Fruit fly (Drosophila melanogaster) whole organism, prepupa: ENCODE data around the gene MED14.

Source experiments
- Blimp-1 ChIP-seq: fragments of 200-800 bp; sonication (Bioruptor generic); optimal IDR thresholded peaks from 3 replicates; lab custom pipeline; 2017; ENCODE audit warnings: missing biosample characterization, missing genetic modification characterization, mild to moderate bottlenecking, moderate library complexity, missing genetic modification reagents
- CG10631 ChIP-seq: fragments of 200-800 bp; sonication (Bioruptor generic); optimal IDR thresholded peaks from 2 replicates; lab custom pipeline; 2016; ENCODE audit warnings: missing biosample characterization, missing genetic modification characterization
- CG11294 ChIP-seq: fragments of 200-800 bp; sonication (Bioruptor generic); IDR thresholded peaks from 2 replicates; pipeline ENCODE4 v1.3.6; 2022; ENCODE audit warnings: missing biosample characterization, missing genetic modification characterization
- CG11902 ChIP-seq: fragments of 200-800 bp; sonication (Bioruptor generic); optimal IDR thresholded peaks from 3 replicates; lab custom pipeline; 2016; ENCODE audit warnings: missing biosample characterization, missing genetic modification characterization
- CG15336 ChIP-seq: fragments of 200-800 bp; sonication (Bioruptor generic); IDR thresholded peaks from 2 replicates; pipeline ENCODE4 v1.3.6; 2022; ENCODE audit warnings: missing biosample characterization, missing genetic modification characterization
- CG1621 ChIP-seq: fragments of 200-800 bp; sonication (Bioruptor generic); optimal IDR thresholded peaks from 3 replicates; lab custom pipeline; 2018; ENCODE audit warnings: missing biosample characterization, mild to moderate bottlenecking, missing genetic modification characterization
- CG16779 ChIP-seq: fragments of 200-800 bp; sonication (Bioruptor generic); optimal IDR thresholded peaks from 3 replicates; lab custom pipeline; 2017; ENCODE audit warnings: missing biosample characterization, mild to moderate bottlenecking, missing genetic modification characterization
- CG31627 ChIP-seq: fragments of 200-800 bp; sonication (Bioruptor generic); optimal IDR thresholded peaks from 3 replicates; lab custom pipeline; 2016; ENCODE audit warnings: missing biosample characterization, missing genetic modification characterization
- CG32006 ChIP-seq: fragments of 200-800 bp; sonication (Bioruptor generic); optimal IDR thresholded peaks from 3 replicates; lab custom pipeline; 2017; ENCODE audit warnings: missing biosample characterization, mild to moderate bottlenecking, missing genetic modification characterization
- CG3919 ChIP-seq: fragments of 200-800 bp; sonication (Bioruptor generic); optimal IDR thresholded peaks from 3 replicates; lab custom pipeline; 2016; ENCODE audit warnings: missing biosample characterization, missing genetic modification characterization
- CG4318 ChIP-seq: fragments of 200-800 bp; sonication (Bioruptor generic); optimal IDR thresholded peaks from 3 replicates; lab custom pipeline; 2017; ENCODE audit warnings: missing biosample characterization, mild to moderate bottlenecking, missing genetic modification characterization
- CG6276 ChIP-seq: fragments of 200-800 bp; sonication (Bioruptor generic); optimal IDR thresholded peaks from 2 replicates; lab custom pipeline; 2017; ENCODE audit warnings: missing biosample characterization, mild to moderate bottlenecking, missing genetic modification characterization
- CG6808 ChIP-seq: fragments of 200-800 bp; sonication (Bioruptor generic); optimal IDR thresholded peaks from 3 replicates; lab custom pipeline; 2017; ENCODE audit warnings: missing biosample characterization, missing genetic modification characterization, mild to moderate bottlenecking, moderate library complexity, missing genetic modification reagents
- CG6854 ChIP-seq: fragments of 200-800 bp; sonication (Bioruptor generic); optimal IDR thresholded peaks from 2 replicates; lab custom pipeline; 2017; ENCODE audit warnings: missing biosample characterization, mild to moderate bottlenecking, missing genetic modification characterization
- CG7368 ChIP-seq: fragments of 200-800 bp; sonication (Bioruptor generic); optimal IDR thresholded peaks from 3 replicates; lab custom pipeline; 2016; ENCODE audit warnings: missing biosample characterization, missing genetic modification characterization
- CG8119 ChIP-seq: fragments of 200-800 bp; sonication (Bioruptor generic); IDR thresholded peaks from 3 replicates; pipeline ENCODE4 v1.3.6; 2022; ENCODE audit warnings: missing biosample characterization, missing genetic modification characterization
- CG8319 ChIP-seq: fragments of 200-800 bp; sonication (Bioruptor generic); optimal IDR thresholded peaks from 3 replicates; lab custom pipeline; 2016; ENCODE audit warnings: missing biosample characterization, missing genetic modification characterization
- Eip75B ChIP-seq: fragments of 200-800 bp; sonication (Bioruptor generic); optimal IDR thresholded peaks from 3 replicates; lab custom pipeline; 2016; ENCODE audit warnings: missing biosample characterization, missing genetic modification characterization
- Eip78C ChIP-seq: fragments of 200-800 bp; sonication (Bioruptor generic); peaks from one replicate; lab custom pipeline; 2016; ENCODE audit warnings: missing biosample characterization, missing genetic modification characterization
- Ets96B ChIP-seq: fragments of 200-800 bp; optimal IDR thresholded peaks from 2 replicates; lab custom pipeline; 2019; ENCODE audit warnings: missing biosample characterization, mild to moderate bottlenecking, missing genetic modification characterization, moderate library complexity
- Hr38 ChIP-seq: sonication (Bioruptor generic); optimal IDR thresholded peaks from 2 replicates; lab custom pipeline; 2016; ENCODE audit warnings: missing biosample characterization, missing genetic modification characterization
- Met ChIP-seq: fragments of 200-800 bp; sonication (Bioruptor generic); optimal IDR thresholded peaks from 3 replicates; lab custom pipeline; 2016; ENCODE audit warnings: missing biosample characterization, missing genetic modification characterization
- OdsH ChIP-seq: fragments of 200-800 bp; sonication (Bioruptor generic); optimal IDR thresholded peaks from 3 replicates; lab custom pipeline; 2016; ENCODE audit warnings: missing biosample characterization, missing genetic modification characterization
- Smox ChIP-seq: fragments of 200-800 bp; sonication (Bioruptor generic); optimal IDR thresholded peaks from 3 replicates; lab custom pipeline; 2016; ENCODE audit warnings: missing biosample characterization, missing genetic modification characterization
- Sox102F ChIP-seq: fragments of 200-800 bp; sonication (Bioruptor generic); optimal IDR thresholded peaks from 2 replicates; lab custom pipeline; 2016; ENCODE audit warnings: missing biosample characterization, mild to moderate bottlenecking, missing genetic modification characterization
- Sox14 ChIP-seq: fragments of 200-800 bp; sonication (Bioruptor generic); optimal IDR thresholded peaks from 3 replicates; lab custom pipeline; 2016; ENCODE audit warnings: missing biosample characterization, missing genetic modification characterization
- acj6 ChIP-seq: fragments of 200-800 bp; sonication (Bioruptor generic); optimal IDR thresholded peaks from 3 replicates; lab custom pipeline; 2016; ENCODE audit warnings: missing biosample characterization, missing genetic modification characterization
- cyc ChIP-seq: fragments of 200-800 bp; sonication (Bioruptor generic); optimal IDR thresholded peaks from 3 replicates; lab custom pipeline; 2016; ENCODE audit warnings: missing biosample characterization, missing genetic modification characterization
- eg ChIP-seq: fragments of 200-800 bp; sonication (Bioruptor generic); IDR thresholded peaks from 3 replicates; pipeline ENCODE4 v1.3.6; 2022; ENCODE audit warnings: missing biosample characterization, missing genetic modification characterization
- fd85E ChIP-seq: fragments of 200-800 bp; sonication (Bioruptor generic); optimal IDR thresholded peaks from 3 replicates; lab custom pipeline; 2016; ENCODE audit warnings: missing biosample characterization, missing genetic modification characterization
- lz ChIP-seq: fragments of 200-800 bp; sonication (Bioruptor generic); optimal IDR thresholded peaks from 3 replicates; lab custom pipeline; 2016; ENCODE audit warnings: missing biosample characterization, missing genetic modification characterization
- net ChIP-seq: fragments of 200-800 bp; sonication (Bioruptor generic); optimal IDR thresholded peaks from 3 replicates; lab custom pipeline; 2016; ENCODE audit warnings: missing biosample characterization, missing genetic modification characterization
- pdm3 ChIP-seq: fragments of 200-800 bp; sonication (Bioruptor generic); optimal IDR thresholded peaks from 3 replicates; lab custom pipeline; 2016; ENCODE audit warnings: missing biosample characterization, missing genetic modification characterization
- svp ChIP-seq: fragments of 200-800 bp; sonication (Bioruptor generic); peaks from one replicate; lab custom pipeline; 2016; ENCODE audit warnings: missing biosample characterization, missing genetic modification characterization
- topi ChIP-seq: fragments of 200-800 bp; sonication (Bioruptor generic); optimal IDR thresholded peaks from 3 replicates; lab custom pipeline; 2016; ENCODE audit warnings: missing biosample characterization, missing genetic modification characterization

Gene MED14

dm6 chr3L:565964-566627 is 26.9 kb upstream of the MED14 start (continued):
- TF ChIP-seq fd85E (GFP tag; lab: Kevin White, UChicago) (peak; percentile 78), CG6808 (peak; percentile 92), CG16779 (tag; lab: Kevin White, UChicago) (peak; percentile 27), CG8319 (GFP tag; lab: Kevin White, UChicago) (peak; percentile 67), CG4318 (no peak), CG31627 (GFP tag; lab: Kevin White, UChicago) (peak; percentile 94), OdsH (GFP tag; lab: Kevin White, UChicago) (peak; percentile 89), CG11294 (peak; percentile 57), cyc (peak; percentile 92), Hr38 (GFP tag; lab: Kevin White, UChicago) (no peak), CG11902 (GFP tag; lab: Kevin White, UChicago) (peak; percentile 86), Smox (peak; percentile 90), Eip78C (GFP tag; lab: Kevin White, UChicago) (peak; percentile 97), CG32006 (peak; percentile 95), CG8119 (GFP tag; lab: Robert Waterston, UW) (peak; percentile 85)

- no peak for TF ChIP-seq CG1621 (tag; lab: Kevin White, UChicago)
- no peak for TF ChIP-seq topi (GFP tag; lab: Kevin White, UChicago)
- TF ChIP-seq svp (GFP tag; lab: Kevin White, UChicago), result no peak
- TF ChIP-seq CG15336, result no peak
- TF ChIP-seq net (GFP tag; lab: Kevin White, UChicago), result no peak
- TF ChIP-seq eg (GFP tag; lab: Robert Waterston, UW), result no peak
- no peak for TF ChIP-seq CG11902 (GFP tag; lab: Kevin White, UChicago)
- TF ChIP-seq CG8319 (GFP tag; lab: Kevin White, UChicago), result no peak
- TF ChIP-seq OdsH (GFP tag; lab: Kevin White, UChicago), result no peak
- TF ChIP-seq CG4318, result no peak
- no peak for TF ChIP-seq CG6276 (GFP tag; lab: Kevin White, UChicago)
Observed at dm6 chr3L:572940-573339, 20.1 kb upstream of the MED14 start.

- TF ChIP-seq svp (GFP tag; lab: Kevin White, UChicago) (peak; percentile 11), acj6 (GFP tag; lab: Kevin White, UChicago) (no peak), CG4318 (no peak)
Observed at dm6 chr3L:581037-581436, 12.0 kb upstream of the MED14 start, which contains the start of gene Ppm1. Gene Ppm1, plus strand, starts transcription at chr3L:581337.

- TF ChIP-seq Met (GFP tag; lab: Kevin White, UChicago), result no peak
Observed at dm6 chr3L:586582-587213, 6.3 kb upstream of the MED14 start.

dm6 chr3L:587827-588226 is 5.2 kb upstream of the MED14 start:
- no peak for TF ChIP-seq CG7368 (GFP tag; lab: Kevin White, UChicago)
- TF ChIP-seq Hr38 (GFP tag; lab: Kevin White, UChicago), result no peak
- no peak for TF ChIP-seq Eip75B
- no peak for TF ChIP-seq Ets96B
- no peak for TF ChIP-seq CG3919 (GFP tag; lab: Kevin White, UChicago)
- TF ChIP-seq cyc, result no peak
- no peak for TF ChIP-seq Sox102F (GFP tag; lab: Kevin White, UChicago)
- no peak for TF ChIP-seq CG6276 (GFP tag; lab: Kevin White, UChicago)
- no peak for TF ChIP-seq CG8119 (GFP tag; lab: Robert Waterston, UW)
- TF ChIP-seq CG6808, result no peak
- no peak for TF ChIP-seq CG10631 (GFP tag; lab: Kevin White, UChicago)
- no peak for TF ChIP-seq lz (GFP tag; lab: Kevin White, UChicago)
- TF ChIP-seq CG6854 (GFP tag; lab: Kevin White, UChicago), result no peak
- TF ChIP-seq CG1621 (tag; lab: Kevin White, UChicago), result no peak
- no peak for TF ChIP-seq net (GFP tag; lab: Kevin White, UChicago)
- TF ChIP-seq pdm3 (GFP tag; lab: Kevin White, UChicago), result no peak
- no peak for TF ChIP-seq topi (GFP tag; lab: Kevin White, UChicago)
- TF ChIP-seq Blimp-1, result no peak
- TF ChIP-seq Sox14 (GFP tag; lab: Kevin White, UChicago), result no peak
- TF ChIP-seq acj6 (GFP tag; lab: Kevin White, UChicago), result no peak
- TF ChIP-seq, all 60 proteins: peak for 0
